Worm (Caenorhabditis elegans): Measurements from ENCODE around the gene F43C11.16.

ce11 chrII:2372090-2372489, 12.2 kb upstream of the F43C11.16 start, which contains the start of gene F16G10.3:
- TF ChIP-seq W03F9.2 (tag; optimal IDR thresholded peaks at IDR 0.05) (no peak), dao-5 (tag; optimal IDR thresholded peaks at IDR 0.05) (no peak)
